Worm (Caenorhabditis elegans) whole organism, L2 larva: ENCODE data around the gene fipr-8.

Experiments
- aly-2 ChIP-seq: fragments of 150-350 bp; optimal IDR thresholded peaks from 2 replicates; lab custom pipeline; 2014; ENCODE audit warnings: missing biosample characterization, missing genetic modification characterization
- ama-1 ChIP-seq: fragments of 150-350 bp; optimal IDR thresholded peaks from 2 replicates; lab custom pipeline; 2018; ENCODE audit warnings: inconsistent platforms
- elt-3 ChIP-seq: sonication (generic microtip); optimal IDR thresholded peaks from 2 replicates; lab custom pipeline; 2017; ENCODE audit warnings: missing biosample characterization, missing genetic modification characterization
- lin-11 ChIP-seq: fragments of 150-350 bp; sonication (generic microtip); optimal IDR thresholded peaks from 2 replicates; lab custom pipeline; 2014; ENCODE audit warnings: missing biosample characterization, missing genetic modification characterization, inconsistent platforms, mixed read lengths
- lin-39 ChIP-seq: fragments of 150-350 bp; optimal IDR thresholded peaks from 2 replicates; lab custom pipeline; 2014; ENCODE audit warnings: missing biosample characterization, missing genetic modification reagents, missing genetic modification characterization
- nhr-12 ChIP-seq: fragments of 150-350 bp; optimal IDR thresholded peaks from 2 replicates; lab custom pipeline; 2014; ENCODE audit warnings: missing biosample characterization, missing genetic modification characterization
- nhr-21 ChIP-seq: fragments of 150-350 bp; optimal IDR thresholded peaks from 2 replicates; lab custom pipeline; 2014; ENCODE audit warnings: missing biosample characterization, missing genetic modification characterization
- nhr-237 ChIP-seq: fragments of 150-350 bp; optimal IDR thresholded peaks from 2 replicates; lab custom pipeline; 2014; ENCODE audit warnings: missing biosample characterization, missing genetic modification characterization
- unc-55 ChIP-seq: fragments of 150-350 bp; sonication (generic microtip); optimal IDR thresholded peaks from 3 replicates; lab custom pipeline; 2014; ENCODE audit warnings: missing biosample characterization, missing genetic modification reagents, missing genetic modification characterization
- unc-62 ChIP-seq: fragments of 150-350 bp; optimal IDR thresholded peaks from 2 replicates; lab custom pipeline; 2014; ENCODE audit warnings: missing biosample characterization, missing genetic modification reagents, missing genetic modification characterization
- ztf-1 ChIP-seq: fragments of 200-800 bp; sonication (Bioruptor generic); conservative IDR thresholded peaks from 2 replicates; pipeline ENCODE4 v1.3.6; 2022; ENCODE audit warnings: missing genetic modification characterization, missing compliant biosample characterization

ce11 chrV:10203435-10204009, 36.2 kb downstream of the fipr-8 start, which contains the start of gene chpf-1:
- no peak for TF ChIP-seq nhr-12 (tag; lab: Kevin White, UChicago)
- no peak for TF ChIP-seq nhr-237
- TF ChIP-seq aly-2 (tag; lab: Kevin White, UChicago): no peak
- TF ChIP-seq unc-62 (GFP tag; lab: Kevin White, UChicago): no peak
- no peak for TF ChIP-seq lin-39 (tag; lab: Kevin White, UChicago)
- TF ChIP-seq elt-3 (tag; lab: Kevin White, UChicago): no peak
- no peak for TF ChIP-seq ztf-1 (GFP tag; lab: Robert Waterston, UW)
- TF ChIP-seq nhr-21 (tag; lab: Kevin White, UChicago): no peak
- TF ChIP-seq lin-11 (tag; lab: Kevin White, UChicago): no peak
- TF ChIP-seq unc-55 (GFP tag; lab: Kevin White, UChicago): no peak
- TF ChIP-seq ama-1 (lab: Kevin White, UChicago): peak; percentile 17
